Fruit fly (Drosophila melanogaster) whole organism, embryonic: ENCODE measurements around the gene Mbs.

Experiments
- Ets65A ChIP-seq: fragments of 200-800 bp; sonication (Bioruptor generic); peaks from one replicate; lab custom pipeline; 2016; ENCODE audit warnings: missing biosample characterization, missing genetic modification characterization
- chinmo ChIP-seq: fragments of 200-800 bp; sonication (Bioruptor generic); IDR thresholded peaks from 4 replicates; pipeline ENCODE4 v1.3.6; 2022; ENCODE audit warnings: missing biosample characterization, missing genetic modification characterization; ENCODE audit not compliant: partially characterized antibody
- dpn ChIP-seq, 2 experiments: fragments of 200-800 bp; sonication (Bioruptor generic); optimal IDR thresholded peaks; 3 replicates each; lab custom pipeline; 2016; ENCODE audit warnings: missing biosample characterization in 2 of 2, missing genetic modification characterization in 2 of 2
- grn ChIP-seq: fragments of 200-800 bp; sonication (Bioruptor generic); optimal IDR thresholded peaks from 3 replicates; lab custom pipeline; 2017; ENCODE audit warnings: missing biosample characterization, missing genetic modification characterization
- z ChIP-seq: fragments of 200-800 bp; sonication (Bioruptor generic); IDR thresholded peaks from 3 replicates; pipeline ENCODE4 v1.3.6; 2022; ENCODE audit warnings: missing biosample characterization, missing genetic modification characterization

DNA sequence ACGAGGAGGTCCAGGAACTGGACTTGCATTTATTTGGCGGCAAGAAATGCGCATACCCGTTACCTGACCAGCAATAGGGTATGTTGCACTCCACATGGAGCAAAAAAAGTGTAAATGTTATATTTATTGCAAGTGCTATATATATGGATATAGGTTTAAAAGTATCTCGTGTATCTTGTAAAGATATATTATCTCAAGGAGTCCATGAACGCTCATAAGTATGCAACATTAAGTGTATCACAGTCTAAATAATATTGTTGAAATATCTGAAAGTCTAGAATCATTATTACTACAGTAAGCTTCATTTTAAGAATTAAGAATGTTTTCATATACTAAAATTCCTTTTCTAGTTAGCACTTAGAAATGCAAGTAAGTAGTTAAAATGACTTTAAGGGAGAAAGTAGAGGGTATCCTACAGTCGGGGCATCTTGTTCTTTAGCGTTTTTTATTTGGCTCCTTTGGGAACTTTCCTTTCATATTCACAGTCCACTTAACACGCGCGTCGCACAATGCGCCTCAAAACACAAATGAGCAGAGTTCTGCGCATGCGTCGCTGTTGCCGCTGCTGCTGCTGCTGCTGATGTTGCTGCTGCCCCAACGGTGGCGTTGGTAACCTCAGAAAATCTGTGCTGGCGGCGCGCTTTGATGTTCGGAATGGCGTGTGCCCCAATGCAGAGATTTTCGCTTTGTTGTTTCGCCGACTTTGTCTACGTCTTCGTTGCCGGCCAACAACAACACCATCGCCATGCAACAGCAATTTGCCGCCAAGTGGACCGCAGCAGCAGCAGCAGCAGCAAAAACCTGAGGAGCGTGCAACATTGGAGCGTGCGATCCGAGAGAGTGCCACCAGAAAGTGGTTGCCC lies 32.4 kb upstream of the Mbs start:
- TF ChIP-seq grn (GFP tag; lab: Kevin White, UChicago): no peak
- TF ChIP-seq Ets65A (GFP tag; lab: Kevin White, UChicago): peak; percentile 86
- no peak for TF ChIP-seq dpn (GFP tag; optimal IDR thresholded peaks at IDR 0.05; lab: Kevin White, UChicago)
- TF ChIP-seq chinmo (GFP tag; lab: Robert Waterston, UW): no peak
- no peak for TF ChIP-seq z (GFP tag; lab: Robert Waterston, UW)
